Worm (Caenorhabditis elegans) whole organism, L2 larva: ENCODE data around the gene Y50E8A.12.

ENCODE experiments used
- C34F6.9 ChIP-seq: fragments of 150-350 bp; optimal IDR thresholded peaks from 2 replicates; lab custom pipeline; 2014; ENCODE audit warnings: missing biosample characterization, missing genetic modification characterization
- R02D3.7 ChIP-seq: fragments of 150-350 bp; optimal IDR thresholded peaks from 2 replicates; lab custom pipeline; 2014; ENCODE audit warnings: missing biosample characterization, missing genetic modification characterization
- Y55F3AM.14 ChIP-seq: fragments of 200-800 bp; sonication (Bioruptor generic); optimal IDR thresholded peaks from 2 replicates; lab custom pipeline; 2018; ENCODE audit warnings: mild to moderate bottlenecking, missing genetic modification characterization, missing compliant biosample characterization
- alr-1 ChIP-seq: fragments of 150-350 bp; optimal IDR thresholded peaks from 2 replicates; lab custom pipeline; 2014; ENCODE audit warnings: missing biosample characterization, missing genetic modification characterization
- aly-2 ChIP-seq: fragments of 150-350 bp; optimal IDR thresholded peaks from 2 replicates; lab custom pipeline; 2014; ENCODE audit warnings: missing biosample characterization, missing genetic modification characterization
- ama-1 ChIP-seq: fragments of 150-350 bp; optimal IDR thresholded peaks from 2 replicates; lab custom pipeline; 2018; ENCODE audit warnings: inconsistent platforms
- blmp-1 ChIP-seq: sonication (generic microtip); optimal IDR thresholded peaks from 2 replicates; lab custom pipeline; 2017; ENCODE audit warnings: missing genetic modification characterization, mild to moderate bottlenecking, missing compliant biosample characterization, antibody characterized with exemption, moderate library complexity; ENCODE audit not compliant: insufficient read depth
- ceh-16 ChIP-seq: fragments of 150-350 bp; optimal IDR thresholded peaks from 2 replicates; lab custom pipeline; 2014; ENCODE audit warnings: missing biosample characterization, missing genetic modification characterization
- crh-2 ChIP-seq: sonication (generic microtip); optimal IDR thresholded peaks from 2 replicates; lab custom pipeline; 2017; ENCODE audit warnings: missing biosample characterization, missing genetic modification characterization
- dmd-4 ChIP-seq: sonication (generic microtip); optimal IDR thresholded peaks from 2 replicates; lab custom pipeline; 2017; ENCODE audit warnings: missing biosample characterization, missing genetic modification characterization
- egl-27 ChIP-seq: sonication (generic microtip); optimal IDR thresholded peaks from 3 replicates; lab custom pipeline; 2017; ENCODE audit warnings: missing biosample characterization, missing genetic modification reagents, missing genetic modification characterization
- elt-1 ChIP-seq: fragments of 150-350 bp; optimal IDR thresholded peaks from 2 replicates; lab custom pipeline; 2014; ENCODE audit warnings: missing biosample characterization, missing genetic modification characterization
- elt-3 ChIP-seq: sonication (generic microtip); optimal IDR thresholded peaks from 2 replicates; lab custom pipeline; 2017; ENCODE audit warnings: missing biosample characterization, missing genetic modification characterization
- fos-1 ChIP-seq: fragments of 150-350 bp; optimal IDR thresholded peaks from 2 replicates; lab custom pipeline; 2014; ENCODE audit warnings: missing biosample characterization, missing genetic modification characterization
- gmeb-1 ChIP-seq: fragments of 150-350 bp; optimal IDR thresholded peaks from 2 replicates; lab custom pipeline; 2014; ENCODE audit warnings: missing biosample characterization, missing genetic modification characterization
- lin-11 ChIP-seq: fragments of 150-350 bp; sonication (generic microtip); optimal IDR thresholded peaks from 2 replicates; lab custom pipeline; 2014; ENCODE audit warnings: missing biosample characterization, missing genetic modification characterization, inconsistent platforms, mixed read lengths
- lin-13 ChIP-seq: fragments of 150-350 bp; optimal IDR thresholded peaks from 2 replicates; lab custom pipeline; 2014; ENCODE audit warnings: missing biosample characterization, missing genetic modification reagents, missing genetic modification characterization
- lin-39 ChIP-seq: fragments of 150-350 bp; optimal IDR thresholded peaks from 2 replicates; lab custom pipeline; 2014; ENCODE audit warnings: missing biosample characterization, missing genetic modification reagents, missing genetic modification characterization
- lsy-2 ChIP-seq, 2 experiments: fragments of 150-350 bp in 1 of 2; sonication (generic microtip) in 1 of 2; optimal IDR thresholded peaks; 2 replicates each; lab custom pipeline; 2014 to 2017; ENCODE audit warnings: missing biosample characterization in 2 of 2, missing genetic modification characterization in 2 of 2
- mab-5 ChIP-seq: fragments of 150-350 bp; optimal IDR thresholded peaks from 2 replicates; lab custom pipeline; 2014; ENCODE audit warnings: missing biosample characterization, missing genetic modification characterization
- mbf-1 ChIP-seq: sonication (generic microtip); optimal IDR thresholded peaks from 2 replicates; lab custom pipeline; 2017; ENCODE audit warnings: missing biosample characterization, missing genetic modification characterization
- mdl-1 ChIP-seq, 2 experiments: fragments of 150-350 bp in 1 of 2; sonication (generic microtip) in 1 of 2; optimal IDR thresholded peaks; 2 replicates each; lab custom pipeline; 2017; ENCODE audit warnings: missing biosample characterization in 2 of 2, missing genetic modification characterization in 2 of 2
- nhr-11 ChIP-seq: fragments of 150-350 bp; optimal IDR thresholded peaks from 2 replicates; lab custom pipeline; 2014; ENCODE audit warnings: missing biosample characterization, missing genetic modification characterization
- nhr-12 ChIP-seq: fragments of 150-350 bp; optimal IDR thresholded peaks from 2 replicates; lab custom pipeline; 2014; ENCODE audit warnings: missing biosample characterization, missing genetic modification characterization
- nhr-129 ChIP-seq: fragments of 150-350 bp; optimal IDR thresholded peaks from 2 replicates; lab custom pipeline; 2014; ENCODE audit warnings: missing biosample characterization, missing genetic modification characterization
- nhr-21 ChIP-seq: fragments of 150-350 bp; optimal IDR thresholded peaks from 2 replicates; lab custom pipeline; 2014; ENCODE audit warnings: missing biosample characterization, missing genetic modification characterization
- nhr-23 ChIP-seq: fragments of 150-350 bp; optimal IDR thresholded peaks from 2 replicates; lab custom pipeline; 2014; ENCODE audit warnings: missing biosample characterization, missing genetic modification reagents, missing genetic modification characterization
- nhr-237 ChIP-seq: fragments of 150-350 bp; optimal IDR thresholded peaks from 2 replicates; lab custom pipeline; 2014; ENCODE audit warnings: missing biosample characterization, missing genetic modification characterization
- nhr-25 ChIP-seq: fragments of 150-350 bp; sonication (generic microtip); optimal IDR thresholded peaks from 3 replicates; lab custom pipeline; 2014; ENCODE audit warnings: missing biosample characterization, missing genetic modification characterization
- nhr-6 ChIP-seq: fragments of 150-350 bp; optimal IDR thresholded peaks from 2 replicates; lab custom pipeline; 2014; ENCODE audit warnings: missing biosample characterization, missing genetic modification characterization
- nhr-77 ChIP-seq: fragments of 150-350 bp; optimal IDR thresholded peaks from 2 replicates; lab custom pipeline; 2014; ENCODE audit warnings: missing biosample characterization, missing genetic modification characterization
- sem-4 ChIP-seq: fragments of 150-350 bp; optimal IDR thresholded peaks from 2 replicates; lab custom pipeline; 2014; ENCODE audit warnings: missing biosample characterization, missing genetic modification reagents, missing genetic modification characterization
- skn-1 ChIP-seq: sonication (generic microtip); optimal IDR thresholded peaks from 2 replicates; lab custom pipeline; 2017; ENCODE audit warnings: missing biosample characterization, missing genetic modification characterization
- sma-3 ChIP-seq: sonication (generic microtip); optimal IDR thresholded peaks from 2 replicates; lab custom pipeline; 2016; ENCODE audit warnings: missing genetic modification reagents, missing genetic modification characterization, missing compliant biosample characterization
- sma-9 ChIP-seq, 2 experiments: fragments of 150-350 bp in 1 of 2; sonication (generic microtip) in 1 of 2; optimal IDR thresholded peaks; 2 replicates each; lab custom pipeline; 2014 to 2016; ENCODE audit warnings: missing genetic modification characterization in 2 of 2, mild to moderate bottlenecking in 1 of 2, missing biosample characterization in 1 of 2, missing compliant biosample characterization in 1 of 2, missing genetic modification reagents in 1 of 2, moderate library complexity in 1 of 2
- snpc-4 ChIP-seq: fragments of 150-350 bp; optimal IDR thresholded peaks from 2 replicates; lab custom pipeline; 2014; ENCODE audit warnings: missing biosample characterization, missing genetic modification characterization
- unc-39 ChIP-seq: fragments of 150-350 bp; optimal IDR thresholded peaks from 2 replicates; lab custom pipeline; 2014; ENCODE audit warnings: missing biosample characterization, missing genetic modification characterization
- unc-55 ChIP-seq: fragments of 150-350 bp; sonication (generic microtip); optimal IDR thresholded peaks from 3 replicates; lab custom pipeline; 2014; ENCODE audit warnings: missing biosample characterization, missing genetic modification reagents, missing genetic modification characterization
- unc-62 ChIP-seq: fragments of 150-350 bp; optimal IDR thresholded peaks from 2 replicates; lab custom pipeline; 2014; ENCODE audit warnings: missing biosample characterization, missing genetic modification reagents, missing genetic modification characterization
- ztf-11 ChIP-seq: sonication (generic microtip); optimal IDR thresholded peaks from 2 replicates; lab custom pipeline; 2017; ENCODE audit warnings: missing biosample characterization, missing genetic modification characterization
- ztf-4 ChIP-seq: fragments of 150-350 bp; optimal IDR thresholded peaks from 2 replicates; lab custom pipeline; 2014; ENCODE audit warnings: missing biosample characterization, missing genetic modification characterization

The Y50E8A.12 gene

DNA sequence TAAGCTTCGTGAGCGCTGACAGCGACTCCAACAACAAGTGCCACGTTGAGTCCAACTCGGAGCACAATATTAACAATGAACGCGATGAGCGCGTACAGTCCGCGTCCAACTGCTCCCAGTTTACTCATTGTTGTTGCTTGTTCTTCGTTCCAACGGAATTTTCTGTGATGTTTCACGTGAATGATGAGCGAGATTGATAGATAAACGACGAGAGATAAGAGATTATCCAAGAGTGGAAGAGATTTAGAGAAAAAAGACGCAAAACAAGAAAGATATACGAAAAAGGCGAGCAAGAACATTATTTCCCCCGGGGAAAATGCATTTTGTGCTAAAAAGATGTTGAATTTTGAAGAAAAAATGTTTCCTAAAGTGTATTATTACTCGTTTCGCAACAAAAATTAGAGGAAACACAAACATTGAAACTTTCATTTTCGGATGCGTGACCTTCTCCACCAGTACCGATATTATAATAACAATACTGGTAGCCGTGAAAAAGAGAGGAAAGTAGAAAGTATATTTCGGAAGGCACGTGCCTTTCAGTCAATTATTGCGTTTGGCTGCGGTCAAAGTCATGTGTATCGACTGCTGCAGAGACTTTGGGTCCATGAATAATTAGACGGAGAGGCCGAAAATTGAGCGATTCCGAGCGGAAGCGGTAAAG, 47.6 kb upstream of the Y50E8A.12 start:
- no peak for TF ChIP-seq lin-13 (GFP tag; lab: Kevin White, UChicago)
- TF ChIP-seq blmp-1 (tag; lab: Kevin White, UChicago): peak; percentile 2
- peak; percentile 48 for TF ChIP-seq nhr-25 (tag; lab: Kevin White, UChicago)
- TF ChIP-seq mab-5 (tag; lab: Kevin White, UChicago): peak; percentile 36
- TF ChIP-seq mdl-1 (tag; optimal IDR thresholded peaks at IDR 0.05; lab: Kevin White, UChicago): peak in 1 of 2 experiments; percentile 8
- peak; percentile 1 for TF ChIP-seq fos-1 (tag; lab: Kevin White, UChicago)
- TF ChIP-seq sma-9 (GFP tag; optimal IDR thresholded peaks at IDR 0.05; lab: Kevin White, UChicago): peak; percentile 69
- TF ChIP-seq sma-9 (tag; optimal IDR thresholded peaks at IDR 0.05; lab: Kevin White, UChicago): no peak
- TF ChIP-seq egl-27 (tag; lab: Kevin White, UChicago): no peak
- no peak for TF ChIP-seq lin-11 (tag; lab: Kevin White, UChicago)
- peak; percentile 22 for TF ChIP-seq nhr-129 (tag; lab: Kevin White, UChicago)
- TF ChIP-seq ztf-4 (tag; lab: Kevin White, UChicago): peak; percentile 13
- peak; percentile 9 for TF ChIP-seq Y55F3AM.14 (GFP tag; lab: Kevin White, UChicago)
- peak; percentile 7 for TF ChIP-seq nhr-21 (tag; lab: Kevin White, UChicago)
- TF ChIP-seq nhr-77 (tag; lab: Kevin White, UChicago): no peak
- peak in 1 of 2 experiments; percentile 16 for TF ChIP-seq lsy-2 (tag; optimal IDR thresholded peaks at IDR 0.05; lab: Kevin White, UChicago)
- TF ChIP-seq dmd-4 (tag; lab: Kevin White, UChicago): no peak

DNA sequence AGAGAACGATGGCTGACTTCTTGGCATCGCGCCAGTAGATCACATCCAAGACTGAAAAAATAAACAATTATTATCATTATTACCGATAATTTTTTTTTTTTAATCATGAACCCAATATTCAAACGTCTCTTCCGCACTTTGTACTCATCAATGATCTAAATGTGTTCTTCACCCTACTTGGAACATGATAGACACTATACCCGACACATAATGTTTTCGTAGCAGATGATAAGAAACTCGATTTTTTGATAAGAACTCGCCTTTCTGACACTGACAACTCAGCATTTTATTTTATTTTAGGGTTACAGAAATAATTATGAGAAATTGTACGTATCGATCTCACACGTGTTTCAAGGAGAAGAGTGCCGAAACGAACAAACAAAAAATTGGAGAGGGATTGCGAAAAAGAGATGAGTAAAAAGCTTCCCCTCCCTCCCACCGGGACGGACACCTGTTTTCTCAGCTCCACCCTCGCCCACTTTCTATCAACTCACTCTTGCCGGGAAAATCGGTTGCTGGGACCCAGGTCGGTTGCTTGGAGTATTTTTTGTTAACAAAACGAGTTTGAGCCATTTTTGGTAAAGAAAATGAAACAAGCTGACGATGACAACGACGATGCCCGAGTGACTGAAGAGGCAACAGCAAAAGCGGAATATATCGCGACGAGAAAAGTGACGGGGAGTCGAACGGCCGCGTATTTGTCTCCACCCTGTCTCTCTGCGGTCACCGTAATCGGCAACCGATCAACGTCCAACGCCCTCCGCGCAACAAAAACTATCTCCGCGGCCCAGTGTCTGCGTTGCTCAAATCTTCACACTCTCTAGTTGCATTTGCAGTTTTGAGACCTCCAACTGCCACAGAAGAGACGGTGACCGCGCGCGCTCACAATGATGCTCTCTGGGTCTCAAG, 46.5 kb upstream of the Y50E8A.12 start:
- TF ChIP-seq sma-3 (GFP tag; lab: Kevin White, UChicago) (peak; percentile 5), blmp-1 (tag; lab: Kevin White, UChicago) (no peak), unc-39 (tag; lab: Kevin White, UChicago) (no peak), nhr-129 (tag; lab: Kevin White, UChicago) (no peak), R02D3.7 (no peak), crh-2 (tag; lab: Kevin White, UChicago) (peak; percentile 70), fos-1 (tag; lab: Kevin White, UChicago) (peak; percentile 91), lsy-2 (tag; optimal IDR thresholded peaks at IDR 0.05; lab: Kevin White, UChicago) (no peak), alr-1 (tag; lab: Kevin White, UChicago) (no peak), aly-2 (no peak), skn-1 (peak; percentile 24), ztf-4 (tag; lab: Kevin White, UChicago) (no peak), mbf-1 (tag; lab: Kevin White, UChicago) (no peak), ama-1 (lab: Kevin White, UChicago) (no peak), unc-62 (GFP tag; lab: Kevin White, UChicago) (no peak), mdl-1 (tag; optimal IDR thresholded peaks at IDR 0.05; lab: Kevin White, UChicago) (no peak), unc-55 (GFP tag; lab: Kevin White, UChicago) (no peak), nhr-77 (tag; lab: Kevin White, UChicago) (no peak), sma-9 (GFP tag; optimal IDR thresholded peaks at IDR 0.05; lab: Kevin White, UChicago) (peak; percentile 65), sma-9 (tag; optimal IDR thresholded peaks at IDR 0.05; lab: Kevin White, UChicago) (no peak), sem-4 (tag; lab: Kevin White, UChicago) (no peak), nhr-12 (tag; lab: Kevin White, UChicago) (no peak), nhr-237 (no peak), gmeb-1 (tag; lab: Kevin White, UChicago) (no peak), ceh-16 (tag; lab: Kevin White, UChicago) (peak; percentile 26), ztf-11 (tag; lab: Kevin White, UChicago) (no peak), lin-39 (tag; lab: Kevin White, UChicago) (no peak)

DNA sequence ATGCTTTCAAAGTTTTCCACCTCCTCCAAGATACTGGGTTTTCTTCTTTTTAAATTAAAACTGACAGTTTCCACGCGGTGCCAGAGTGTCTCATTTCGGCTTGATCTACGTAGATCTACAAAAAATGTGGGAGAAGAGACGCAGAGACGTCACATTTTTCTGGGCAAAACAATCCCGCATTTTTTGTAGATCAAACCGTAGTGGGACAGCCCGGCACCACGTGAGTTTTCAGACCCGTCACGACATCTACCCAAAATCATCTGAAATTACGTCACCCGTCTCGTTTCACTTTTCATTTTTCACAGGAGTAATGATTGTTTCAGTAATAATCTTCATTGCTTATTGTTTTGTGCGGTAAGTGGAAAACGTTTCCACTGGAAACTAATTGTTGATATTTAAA, 44.4 kb upstream of the Y50E8A.12 start:
- TF ChIP-seq egl-27 (tag; lab: Kevin White, UChicago): no peak
- no peak for TF ChIP-seq C34F6.9 (tag; lab: Kevin White, UChicago)
- TF ChIP-seq unc-39 (tag; lab: Kevin White, UChicago): no peak
- no peak for TF ChIP-seq lsy-2 (tag; optimal IDR thresholded peaks at IDR 0.05; lab: Kevin White, UChicago)
- no peak for TF ChIP-seq mdl-1 (tag; optimal IDR thresholded peaks at IDR 0.05; lab: Kevin White, UChicago)
- TF ChIP-seq nhr-6 (tag; lab: Kevin White, UChicago): no peak
- TF ChIP-seq nhr-77 (tag; lab: Kevin White, UChicago): no peak
- no peak for TF ChIP-seq snpc-4 (tag; lab: Kevin White, UChicago)
- no peak for TF ChIP-seq nhr-12 (tag; lab: Kevin White, UChicago)
- no peak for TF ChIP-seq blmp-1 (tag; lab: Kevin White, UChicago)
- no peak for TF ChIP-seq nhr-129 (tag; lab: Kevin White, UChicago)
- TF ChIP-seq elt-1: no peak
- TF ChIP-seq nhr-23 (tag; lab: Kevin White, UChicago): no peak
- TF ChIP-seq lin-11 (tag; lab: Kevin White, UChicago): no peak
- TF ChIP-seq elt-3 (tag; lab: Kevin White, UChicago): no peak
- TF ChIP-seq unc-62 (GFP tag; lab: Kevin White, UChicago): no peak
- no peak for TF ChIP-seq nhr-11 (tag; lab: Kevin White, UChicago)
- TF ChIP-seq lin-39 (tag; lab: Kevin White, UChicago): no peak
- no peak for TF ChIP-seq gmeb-1 (tag; lab: Kevin White, UChicago)
